Worm (Caenorhabditis elegans): ENCODE measurements around the gene ZK742.7.

The ZK742.7 gene

DNA sequence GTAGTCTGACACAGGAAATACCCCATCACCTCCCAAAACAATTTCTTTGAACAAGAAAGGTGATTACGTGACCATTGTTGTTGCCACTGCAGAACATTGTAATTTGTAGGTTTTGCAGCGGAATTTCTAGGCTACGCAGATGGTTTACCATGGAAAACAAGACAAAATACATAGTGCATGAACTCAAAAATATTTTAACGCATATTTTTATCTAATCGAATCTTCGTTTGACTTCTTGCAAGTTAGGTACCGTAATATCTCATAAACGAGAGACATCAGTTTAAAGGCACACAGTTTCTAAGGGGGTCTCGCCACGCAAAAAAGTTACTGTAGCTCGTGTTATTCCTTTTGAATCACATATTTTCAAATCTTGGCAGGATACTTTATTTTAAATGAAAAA is 19.2 kb upstream of the ZK742.7 start (continued):
- TF ChIP-seq tbp1 (GFP tag; optimal IDR thresholded peaks at IDR 0.05), result no peak
- no peak for TF ChIP-seq attf-3 (GFP tag; conservative IDR thresholded peaks at IDR 0.05)
- TF ChIP-seq ztf-18 (tag; optimal IDR thresholded peaks at IDR 0.05), result no peak
- TF ChIP-seq let-607 (tag; optimal IDR thresholded peaks at IDR 0.05), result no peak
- TF ChIP-seq Y95B8A.8 (GFP tag; IDR thresholded peaks at IDR 0.05), result no peak
- no peak for TF ChIP-seq ets-4 (GFP tag; optimal IDR thresholded peaks at IDR 0.05)
- TF ChIP-seq ztf-28 (GFP tag; IDR thresholded peaks at IDR 0.05), result no peak
- TF ChIP-seq ztf-26 (tag; optimal IDR thresholded peaks at IDR 0.05), result no peak
- TF ChIP-seq efl-1 (GFP tag; optimal IDR thresholded peaks at IDR 0.05), result no peak
- TF ChIP-seq nhr-179 (tag; optimal IDR thresholded peaks at IDR 0.05), result no peak
- no peak for TF ChIP-seq lag-1 (GFP tag; IDR thresholded peaks at IDR 0.05)
- TF ChIP-seq Y53G8AR.9 (GFP tag; conservative IDR thresholded peaks at IDR 0.05), result no peak
- peak; percentile 75 for TF ChIP-seq hrde-1 (tag; optimal IDR thresholded peaks at IDR 0.05; ENCODE audit: borderline replicate concordance)
- TF ChIP-seq attf-5 (GFP tag; optimal IDR thresholded peaks at IDR 0.05), result no peak
- peak; percentile 52; the same call in 1 of the 2 replicates for TF ChIP-seq B0336.3 (GFP tag; IDR thresholded peaks at IDR 0.05)
- no peak for TF ChIP-seq bed-1 (GFP tag; IDR thresholded peaks at IDR 0.05)
- TF ChIP-seq mes-4 (tag; optimal IDR thresholded peaks at IDR 0.05), result no peak
- TF ChIP-seq ceh-91 (GFP tag; IDR thresholded peaks at IDR 0.05), result peak; percentile 27; the same call in 1 of the 2 replicates
- no peak for TF ChIP-seq snpc-1.1 (tag; optimal IDR thresholded peaks at IDR 0.05; ENCODE audit: insufficient read depth)

DNA sequence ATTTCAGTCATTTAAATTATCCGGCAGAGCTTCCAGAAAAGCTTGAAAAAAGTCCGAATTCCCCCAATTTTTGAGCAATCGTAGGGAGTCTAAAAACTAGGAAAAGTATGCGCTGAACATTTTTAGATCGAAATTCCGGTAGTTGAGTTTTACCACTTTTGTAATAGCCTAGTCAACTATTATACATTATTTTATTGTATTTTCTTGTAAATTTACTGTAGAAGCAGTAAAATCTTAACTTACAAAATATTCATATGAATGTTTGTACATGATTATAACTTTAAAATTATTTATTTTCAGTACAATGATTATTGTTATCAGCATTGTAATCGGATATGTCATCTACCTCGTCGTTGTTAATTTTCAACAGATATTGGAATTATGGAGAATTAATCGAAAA is 16.7 kb upstream of the ZK742.7 start, which contains the start of gene cyp-32A1:
Gene cyp-32A1 (plus strand): TSS at position 301 of the 400 bp plus-strand sequence.
- TF ChIP-seq Y67H2A.10 (GFP tag; conservative IDR thresholded peaks at IDR 0.05) (no peak), madf-6 (GFP tag; IDR thresholded peaks at IDR 0.05) (no peak), him-1 (tag; optimal IDR thresholded peaks at IDR 0.05) (no peak), ceh-40 (GFP tag; IDR thresholded peaks at IDR 0.05) (no peak)

DNA sequence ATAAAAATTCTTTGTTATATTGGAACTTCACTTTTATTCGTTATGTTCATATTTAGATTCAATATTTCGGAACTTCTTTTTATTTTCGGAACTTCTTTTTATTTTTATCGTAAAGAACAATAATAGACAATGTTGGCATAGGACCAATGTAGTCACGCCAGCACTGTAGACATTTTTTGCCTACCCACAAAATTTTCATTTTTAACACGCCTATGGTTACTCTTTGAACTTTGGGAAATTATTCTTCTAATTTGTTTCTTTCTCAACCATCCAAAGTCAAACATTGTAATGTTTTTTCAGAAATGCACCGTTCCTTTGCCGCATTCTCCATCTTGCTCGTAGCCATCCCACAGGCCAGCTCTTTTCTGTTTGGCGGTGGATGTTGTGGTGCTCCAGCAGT is 13.1 kb upstream of the ZK742.7 start, which contains the start of gene C26F1.1:
Gene C26F1.1 (plus strand): TSS at position 301 of the 400 bp plus-strand sequence.
- TF ChIP-seq F23B12.7 (tag; optimal IDR thresholded peaks at IDR 0.05; ENCODE audit: insufficient read depth), result no peak
- no peak for TF ChIP-seq F49E8.2 (tag; optimal IDR thresholded peaks at IDR 0.05; ENCODE audit: insufficient read depth)
- TF ChIP-seq F52B5.7 (tag; optimal IDR thresholded peaks at IDR 0.05), result no peak
- no peak for TF ChIP-seq ztf-22 (GFP tag; optimal IDR thresholded peaks at IDR 0.05)
- no peak for TF ChIP-seq tbx-9 (tag; optimal IDR thresholded peaks at IDR 0.05; ENCODE audit: borderline replicate concordance)
- no peak for TF ChIP-seq sdz-38 (tag; optimal IDR thresholded peaks at IDR 0.05)
- TF ChIP-seq die-1 (tag; optimal IDR thresholded peaks at IDR 0.05), result no peak
- no peak for TF ChIP-seq ztf-26 (tag; optimal IDR thresholded peaks at IDR 0.05)
- no peak for TF ChIP-seq ceh-100 (GFP tag; IDR thresholded peaks at IDR 0.05)
- TF ChIP-seq madf-3 (GFP tag; IDR thresholded peaks at IDR 0.05), result no peak
- TF ChIP-seq xnd-1 (tag; optimal IDR thresholded peaks at IDR 0.05), result no peak
- no peak for TF ChIP-seq ets-4 (GFP tag; optimal IDR thresholded peaks at IDR 0.05)
- no peak for TF ChIP-seq B0035.1 (tag; optimal IDR thresholded peaks at IDR 0.05)
- TF ChIP-seq lsl-1 (GFP tag; optimal IDR thresholded peaks at IDR 0.05), result no peak
- no peak for TF ChIP-seq hmg-20 (GFP tag; IDR thresholded peaks at IDR 0.05)
- no peak for TF ChIP-seq dox-1 (GFP tag; IDR thresholded peaks at IDR 0.05)
- no peak for TF ChIP-seq F33H1.4 (GFP tag; IDR thresholded peaks at IDR 0.05)
